Fruit fly (Drosophila melanogaster) whole organism, embryonic: ENCODE data around the gene Polr2D.

Experiments
- Antp ChIP-seq: fragments of 200-800 bp; sonication (Bioruptor generic); optimal IDR thresholded peaks from 3 replicates; lab custom pipeline; 2016; ENCODE audit warnings: missing biosample characterization, missing genetic modification characterization
- Atf-2 ChIP-seq: fragments of 200-800 bp; sonication (Bioruptor generic); optimal IDR thresholded peaks from 2 replicates; lab custom pipeline; 2016; ENCODE audit warnings: missing biosample characterization, missing genetic modification characterization
- CG15514 ChIP-seq: fragments of 200-800 bp; sonication (Bioruptor generic); optimal IDR thresholded peaks from 3 replicates; lab custom pipeline; 2017; ENCODE audit warnings: missing biosample characterization, missing genetic modification characterization, mild to moderate bottlenecking, moderate library complexity, missing genetic modification reagents
- CG17568 ChIP-seq: fragments of 200-800 bp; sonication (Bioruptor generic); optimal IDR thresholded peaks from 2 replicates; lab custom pipeline; 2018; ENCODE audit warnings: missing biosample characterization, mild to moderate bottlenecking, missing genetic modification characterization, moderate library complexity
- CG18011 ChIP-seq: fragments of 200-800 bp; sonication (Bioruptor generic); optimal IDR thresholded peaks from 2 replicates; lab custom pipeline; 2017; ENCODE audit warnings: missing biosample characterization, missing genetic modification characterization, mild to moderate bottlenecking, moderate library complexity, missing genotype
- CG18476 ChIP-seq: fragments of 200-800 bp; sonication (Bioruptor generic); optimal IDR thresholded peaks from 2 replicates; lab custom pipeline; 2016; ENCODE audit warnings: missing biosample characterization, mild to moderate bottlenecking, missing genetic modification characterization
- CG2120 ChIP-seq: fragments of 200-800 bp; sonication (Bioruptor generic); optimal IDR thresholded peaks from 3 replicates; lab custom pipeline; 2016; ENCODE audit warnings: missing biosample characterization, missing genetic modification characterization
- CG2712 ChIP-seq: fragments of 200-800 bp; optimal IDR thresholded peaks from 3 replicates; lab custom pipeline; 2019; ENCODE audit warnings: missing biosample characterization, mild to moderate bottlenecking, missing genetic modification characterization, moderate library complexity
- CG32767 ChIP-seq: fragments of 200-800 bp; sonication (Bioruptor generic); IDR thresholded peaks from 2 replicates; pipeline ENCODE4 v1.3.6; 2022; ENCODE audit warnings: missing biosample characterization, missing genetic modification characterization
- CG3407 ChIP-seq: fragments of 200-800 bp; sonication (Bioruptor generic); optimal IDR thresholded peaks from 2 replicates; lab custom pipeline; 2018; ENCODE audit warnings: missing biosample characterization, mild to moderate bottlenecking, missing genetic modification characterization
- CG3847 ChIP-seq: fragments of 200-800 bp; sonication (Bioruptor generic); IDR thresholded peaks from 2 replicates; pipeline ENCODE4 v1.3.6; 2022; ENCODE audit warnings: missing biosample characterization, missing genetic modification characterization
- CG43689 ChIP-seq: fragments of 200-800 bp; sonication (Bioruptor generic); IDR thresholded peaks from 2 replicates; pipeline ENCODE4 v1.3.6; 2022; ENCODE audit warnings: missing biosample characterization, missing genetic modification characterization
- CG4854 ChIP-seq: fragments of 200-800 bp; sonication (Bioruptor generic); optimal IDR thresholded peaks from 2 replicates; lab custom pipeline; 2016; ENCODE audit warnings: missing biosample characterization, missing genetic modification characterization, inconsistent platforms
- CG6854 ChIP-seq: fragments of 200-800 bp; sonication (Bioruptor generic); optimal IDR thresholded peaks from 3 replicates; lab custom pipeline; 2017; ENCODE audit warnings: missing biosample characterization, mild to moderate bottlenecking, missing genetic modification characterization
- CG7372 ChIP-seq: fragments of 200-800 bp; sonication (Bioruptor generic); IDR thresholded peaks from 2 replicates; pipeline ENCODE4 v1.3.6; 2022; ENCODE audit warnings: missing biosample characterization, missing genetic modification characterization
- CG7928 ChIP-seq: fragments of 200-800 bp; sonication (Bioruptor generic); optimal IDR thresholded peaks from 2 replicates; lab custom pipeline; 2017; ENCODE audit warnings: missing biosample characterization, mild to moderate bottlenecking, missing genetic modification characterization
- CG8089 ChIP-seq: fragments of 200-800 bp; sonication (Bioruptor generic); optimal IDR thresholded peaks from 3 replicates; lab custom pipeline; 2016; ENCODE audit warnings: missing biosample characterization, missing genetic modification characterization
- CG8478 ChIP-seq: fragments of >200 bp; optimal IDR thresholded peaks from 2 replicates; lab custom pipeline; 2018
- CG8924 ChIP-seq: fragments of 200-800 bp; optimal IDR thresholded peaks from 3 replicates; lab custom pipeline; 2019; ENCODE audit warnings: missing biosample characterization, mild to moderate bottlenecking, missing genetic modification characterization, moderate library complexity
- Dbx ChIP-seq: fragments of 200-800 bp; sonication (Bioruptor generic); IDR thresholded peaks from 3 replicates; pipeline ENCODE4 v1.3.6; 2022; ENCODE audit warnings: missing biosample characterization, missing genetic modification characterization
- Deaf1 ChIP-seq: fragments of 200-800 bp; optimal IDR thresholded peaks from 3 replicates; lab custom pipeline; 2019; ENCODE audit warnings: missing biosample characterization, mild to moderate bottlenecking, missing genetic modification characterization, moderate library complexity
- ERR ChIP-seq: fragments of 200-800 bp; sonication (Bioruptor generic); optimal IDR thresholded peaks from 2 replicates; lab custom pipeline; 2016; ENCODE audit warnings: missing biosample characterization, missing genetic modification characterization
- Elba2 ChIP-seq: fragments of 200-800 bp; sonication (Bioruptor generic); optimal IDR thresholded peaks from 3 replicates; lab custom pipeline; 2016; ENCODE audit warnings: missing biosample characterization, missing genetic modification characterization
- Gsc ChIP-seq: fragments of 200-800 bp; sonication (Bioruptor generic); IDR thresholded peaks from 2 replicates; pipeline ENCODE4 v1.3.6; 2022; ENCODE audit warnings: missing biosample characterization, missing genetic modification characterization
- HLH4C ChIP-seq: fragments of 200-800 bp; sonication (Bioruptor generic); IDR thresholded peaks from 3 replicates; pipeline ENCODE4 v1.3.6; 2022; ENCODE audit warnings: missing biosample characterization, missing genetic modification characterization; ENCODE audit not compliant: partially characterized antibody
- Meics ChIP-seq: fragments of 200-800 bp; sonication (Bioruptor generic); optimal IDR thresholded peaks from 2 replicates; lab custom pipeline; 2017; ENCODE audit warnings: missing biosample characterization, mild to moderate bottlenecking, missing genetic modification characterization
- Nf-YB ChIP-seq: fragments of 200-800 bp; sonication (Bioruptor generic); optimal IDR thresholded peaks from 3 replicates; lab custom pipeline; 2019; ENCODE audit warnings: missing biosample characterization, mild to moderate bottlenecking, missing genetic modification characterization, moderate library complexity
- Rfx ChIP-seq: fragments of 200-800 bp; sonication (Bioruptor generic); IDR thresholded peaks from 2 replicates; pipeline ENCODE4 v1.3.6; 2022; ENCODE audit warnings: missing biosample characterization, missing genetic modification characterization
- TFAM ChIP-seq: fragments of 200-800 bp; sonication (Bioruptor generic); optimal IDR thresholded peaks from 2 replicates; lab custom pipeline; 2017; ENCODE audit warnings: missing biosample characterization, missing genetic modification characterization, inconsistent platforms
- Xbp1 ChIP-seq: fragments of 200-800 bp; sonication (Bioruptor generic); optimal IDR thresholded peaks from 3 replicates; lab custom pipeline; 2016; ENCODE audit warnings: missing biosample characterization, mild to moderate bottlenecking, missing genetic modification characterization
- dati ChIP-seq: fragments of 200-800 bp; sonication (Bioruptor generic); IDR thresholded peaks from 2 replicates; pipeline ENCODE4 v1.3.6; 2022; ENCODE audit warnings: missing biosample characterization, missing genetic modification characterization
- en ChIP-seq: fragments of 200-800 bp; sonication (Bioruptor generic); optimal IDR thresholded peaks from 2 replicates; lab custom pipeline; 2016; ENCODE audit warnings: missing biosample characterization, missing genetic modification characterization
- gro ChIP-seq: fragments of 200-800 bp; sonication (Bioruptor generic); optimal IDR thresholded peaks from 2 replicates; lab custom pipeline; 2016; ENCODE audit warnings: missing biosample characterization, missing genetic modification characterization
- gt ChIP-seq: fragments of 200-800 bp; sonication (Bioruptor generic); IDR thresholded peaks from 2 replicates; pipeline ENCODE4 v1.3.6; 2022; ENCODE audit warnings: missing biosample characterization, missing genetic modification characterization
- hb ChIP-seq: fragments of 200-800 bp; sonication (Bioruptor generic); IDR thresholded peaks from 3 replicates; pipeline ENCODE4 v1.3.6; 2022; ENCODE audit warnings: missing biosample characterization, missing genetic modification characterization; ENCODE audit not compliant: partially characterized antibody
- kni ChIP-seq: fragments of 200-800 bp; sonication (Bioruptor generic); optimal IDR thresholded peaks from 3 replicates; lab custom pipeline; 2017; ENCODE audit warnings: mild to moderate bottlenecking, missing biosample characterization, missing genetic modification reagents, missing genetic modification characterization
- lilli ChIP-seq: fragments of 200-800 bp; sonication (Bioruptor generic); optimal IDR thresholded peaks from 3 replicates; lab custom pipeline; 2016; ENCODE audit warnings: missing biosample characterization, missing genetic modification characterization
- maf-S ChIP-seq: fragments of 200-800 bp; sonication (Bioruptor generic); optimal IDR thresholded peaks from 2 replicates; lab custom pipeline; 2016; ENCODE audit warnings: missing biosample characterization, missing genetic modification characterization
- mam ChIP-seq: fragments of 200-800 bp; sonication (Bioruptor generic); optimal IDR thresholded peaks from 3 replicates; lab custom pipeline; 2016; ENCODE audit warnings: missing biosample characterization, missing genetic modification characterization
- p53 ChIP-seq: fragments of 200-800 bp; sonication (Bioruptor generic); optimal IDR thresholded peaks from 2 replicates; lab custom pipeline; 2016; ENCODE audit warnings: missing biosample characterization, missing genetic modification characterization
- pros ChIP-seq: fragments of 200-800 bp; sonication (Bioruptor generic); optimal IDR thresholded peaks from 3 replicates; lab custom pipeline; 2019; ENCODE audit warnings: missing biosample characterization, mild to moderate bottlenecking, missing genetic modification characterization, moderate library complexity
- so ChIP-seq: fragments of 200-800 bp; sonication (Bioruptor generic); IDR thresholded peaks from 3 replicates; pipeline ENCODE4 v1.3.6; 2022; ENCODE audit warnings: missing biosample characterization, missing genetic modification characterization
- trem ChIP-seq: fragments of 200-800 bp; optimal IDR thresholded peaks from 3 replicates; lab custom pipeline; 2019; ENCODE audit warnings: missing biosample characterization, mild to moderate bottlenecking, missing genetic modification characterization, moderate library complexity
- usp ChIP-seq: fragments of >200 bp; optimal IDR thresholded peaks from 2 replicates; lab custom pipeline; 2017; ENCODE audit warnings: missing biosample characterization, missing genetic modification characterization
- wdn ChIP-seq: fragments of 200-800 bp; sonication (Bioruptor generic); IDR thresholded peaks from 2 replicates; pipeline ENCODE4 v1.3.6; 2022; ENCODE audit warnings: missing biosample characterization, missing genetic modification characterization
- zen2 ChIP-seq: fragments of 200-800 bp; sonication (Bioruptor generic); IDR thresholded peaks from 3 replicates; pipeline ENCODE4 v1.3.6; 2022; ENCODE audit warnings: missing biosample characterization, missing genetic modification characterization; ENCODE audit not compliant: partially characterized antibody
- zf30C ChIP-seq: fragments of 200-800 bp; sonication (Bioruptor generic); optimal IDR thresholded peaks from 3 replicates; lab custom pipeline; 2018; ENCODE audit warnings: missing biosample characterization, mild to moderate bottlenecking, missing genetic modification characterization
- zfh2 ChIP-seq: fragments of 200-800 bp; sonication (Bioruptor generic); optimal IDR thresholded peaks from 2 replicates; lab custom pipeline; 2016; ENCODE audit warnings: missing biosample characterization, missing genetic modification characterization

Polr2D gene

dm6 chr3R:18274328-18275098 is 19.2 kb upstream of the Polr2D start, which contains the start of the genes Vps39 and eIF1A (continued):
- TF ChIP-seq CG8089 (GFP tag; lab: Kevin White, UChicago) (no peak), Rfx (GFP tag; lab: Robert Waterston, UW) (peak; percentile 30; the same call in 1 of the 2 replicates), kni (GFP tag; lab: Kevin White, UChicago) (no peak), ERR (GFP tag; lab: Kevin White, UChicago) (no peak), CG17568 (no peak), zfh2 (peak; percentile 15), CG18011 (GFP tag; lab: Kevin White, UChicago) (no peak), usp (no peak), gro (peak; percentile 43), CG2712 (peak; percentile 67), CG8478 (lab: Kevin White, UChicago) (no peak), hb (GFP tag; lab: Robert Waterston, UW) (peak; percentile 82; the same call in 2 of the 3 replicates), Atf-2 (GFP tag; lab: Kevin White, UChicago) (no peak), dati (GFP tag; lab: Robert Waterston, UW) (no peak), mam (peak; percentile 47), p53 (GFP tag; lab: Kevin White, UChicago) (peak; percentile 28), en (GFP tag; lab: Kevin White, UChicago) (no peak), CG18476 (GFP tag; lab: Kevin White, UChicago) (peak; percentile 13), CG3847 (GFP tag; lab: Robert Waterston, UW) (peak; percentile 48), Antp (GFP tag; lab: Kevin White, UChicago) (peak; percentile 4), CG7372 (GFP tag; lab: Robert Waterston, UW) (peak; percentile 53; the same call in 1 of the 2 replicates), CG3407 (GFP tag; lab: Kevin White, UChicago) (no peak), wdn (peak; percentile 19; the same call in 1 of the 2 replicates), zen2 (peak; percentile 71; the same call in 1 of the 3 replicates), HLH4C (GFP tag; lab: Robert Waterston, UW) (peak; percentile 93), maf-S (GFP tag; lab: Kevin White, UChicago) (peak; percentile 44), Nf-YB (GFP tag; lab: Kevin White, UChicago) (no peak), TFAM (GFP tag; lab: Kevin White, UChicago) (no peak), CG6854 (GFP tag; lab: Kevin White, UChicago) (no peak), CG7928 (GFP tag; lab: Kevin White, UChicago) (no peak), CG2120 (GFP tag; lab: Kevin White, UChicago) (peak; percentile 67), gt (GFP tag; lab: Robert Waterston, UW) (no peak), pros (no peak), CG43689 (GFP tag; lab: Robert Waterston, UW) (no peak), so (GFP tag; lab: Robert Waterston, UW) (0 out of 3 replicates have a peak, but pooled peaks have one; percentile 14), Meics (GFP tag; lab: Kevin White, UChicago) (peak; percentile 38), trem (tag; lab: Kevin White, UChicago) (peak; percentile 95), Elba2 (GFP tag; lab: Kevin White, UChicago) (no peak), Deaf1 (tag; lab: Kevin White, UChicago) (peak; percentile 1), lilli (GFP tag; lab: Kevin White, UChicago) (peak; percentile 70), Xbp1 (GFP tag; lab: Kevin White, UChicago) (peak; percentile 48), CG8924 (tag; lab: Kevin White, UChicago) (peak; percentile 43), Gsc (GFP tag; lab: Robert Waterston, UW) (no peak), CG32767 (GFP tag; lab: Robert Waterston, UW) (0 out of 2 replicates have a peak, but pooled peaks have one; percentile 9), Dbx (GFP tag; lab: Robert Waterston, UW) (0 out of 3 replicates have a peak, but pooled peaks have one; percentile 43), CG15514 (peak; percentile 99), CG4854 (GFP tag; lab: Kevin White, UChicago) (no peak), zf30C (GFP tag; lab: Kevin White, UChicago) (no peak)
- TF ChIP-seq, all 482 proteins: peak for 164
